Fruit fly (Drosophila melanogaster) whole organism, adult: ENCODE data around the gene Dlg5.

ENCODE experiments used
- CG11617 ChIP-seq: fragments of 200-800 bp; sonication (Bioruptor generic); optimal IDR thresholded peaks from 2 replicates; lab custom pipeline; 2017; ENCODE audit warnings: mild to moderate bottlenecking, missing biosample characterization, missing genetic modification reagents, missing genetic modification characterization
- CG12768 ChIP-seq: fragments of 200-800 bp; sonication (Bioruptor generic); optimal IDR thresholded peaks from 2 replicates; lab custom pipeline; 2017; ENCODE audit warnings: missing biosample characterization, missing genetic modification characterization, mild to moderate bottlenecking, moderate library complexity, missing genetic modification reagents
- CG14711 ChIP-seq: fragments of 200-800 bp; sonication (Bioruptor generic); optimal IDR thresholded peaks from 2 replicates; lab custom pipeline; 2018; ENCODE audit warnings: missing biosample characterization, mild to moderate bottlenecking, missing genetic modification characterization, moderate library complexity
- CG1620 ChIP-seq: fragments of 200-800 bp; sonication (Bioruptor generic); optimal IDR thresholded peaks from 2 replicates; lab custom pipeline; 2016; ENCODE audit warnings: missing biosample characterization, missing genetic modification characterization
- CG33017 ChIP-seq: fragments of 200-800 bp; sonication (Bioruptor generic); optimal IDR thresholded peaks from 2 replicates; lab custom pipeline; 2018; ENCODE audit warnings: missing biosample characterization, mild to moderate bottlenecking, missing genetic modification characterization, moderate library complexity
- CG5204 ChIP-seq: fragments of 200-800 bp; sonication (Bioruptor generic); optimal IDR thresholded peaks from 2 replicates; lab custom pipeline; 2016; ENCODE audit warnings: missing biosample characterization, missing genetic modification characterization
- CG7045 ChIP-seq: fragments of 200-800 bp; sonication (Bioruptor generic); optimal IDR thresholded peaks from 2 replicates; lab custom pipeline; 2017; ENCODE audit warnings: missing biosample characterization, mild to moderate bottlenecking, missing genetic modification characterization
- CG7101 ChIP-seq: fragments of 200-800 bp; sonication (Bioruptor generic); optimal IDR thresholded peaks from 2 replicates; lab custom pipeline; 2018; ENCODE audit warnings: missing biosample characterization, mild to moderate bottlenecking, missing genetic modification characterization, moderate library complexity
- Clk ChIP-seq: fragments of 200-800 bp; sonication (Bioruptor generic); optimal IDR thresholded peaks from 2 replicates; lab custom pipeline; 2017; ENCODE audit warnings: missing biosample characterization, missing genetic modification characterization
- Crg-1 ChIP-seq: fragments of 200-800 bp; sonication (Bioruptor generic); optimal IDR thresholded peaks from 2 replicates; lab custom pipeline; 2016; ENCODE audit warnings: missing biosample characterization, missing genetic modification characterization
- Hr96 ChIP-seq: fragments of 200-800 bp; sonication (Bioruptor generic); optimal IDR thresholded peaks from 2 replicates; lab custom pipeline; 2016; ENCODE audit warnings: missing biosample characterization, missing genetic modification characterization
- Mnt ChIP-seq: fragments of 200-800 bp; sonication (Bioruptor generic); optimal IDR thresholded peaks from 2 replicates; lab custom pipeline; 2016; ENCODE audit warnings: missing biosample characterization, mild to moderate bottlenecking, missing genetic modification characterization
- bab1 ChIP-seq: fragments of 200-800 bp; sonication (Bioruptor generic); optimal IDR thresholded peaks from 3 replicates; lab custom pipeline; 2019; ENCODE audit warnings: missing biosample characterization, mild to moderate bottlenecking, missing genetic modification characterization, moderate library complexity
- cic ChIP-seq: fragments of 200-800 bp; sonication (Bioruptor generic); optimal IDR thresholded peaks from 2 replicates; lab custom pipeline; 2017; ENCODE audit warnings: missing biosample characterization, mild to moderate bottlenecking, missing genetic modification characterization, moderate library complexity
- cnc ChIP-seq, 2 experiments: fragments of >200 bp; optimal IDR thresholded peaks; 2 replicates each; lab custom pipeline; 2017
- kay ChIP-seq: fragments of 200-800 bp; sonication (Bioruptor generic); peaks from one replicate; lab custom pipeline; 2016; ENCODE audit warnings: missing biosample characterization, missing genetic modification characterization, borderline replicate concordance
- ovo ChIP-seq: fragments of 200-800 bp; sonication (Bioruptor generic); optimal IDR thresholded peaks from 2 replicates; lab custom pipeline; 2016; ENCODE audit warnings: missing biosample characterization, missing genetic modification characterization
- pad ChIP-seq: fragments of 200-800 bp; sonication (Bioruptor generic); optimal IDR thresholded peaks from 3 replicates; lab custom pipeline; 2017; ENCODE audit warnings: missing biosample characterization, missing genetic modification characterization, mild to moderate bottlenecking, moderate library complexity, missing genetic modification reagents
- tj ChIP-seq: fragments of 200-800 bp; sonication (Bioruptor generic); optimal IDR thresholded peaks from 3 replicates; lab custom pipeline; 2017; ENCODE audit warnings: missing biosample characterization, mild to moderate bottlenecking, missing genetic modification characterization, moderate library complexity
- toe ChIP-seq: fragments of 200-800 bp; sonication (Bioruptor generic); optimal IDR thresholded peaks from 2 replicates; lab custom pipeline; 2016; ENCODE audit warnings: missing biosample characterization, missing genetic modification characterization

Gene Dlg5

dm6 chr2L:11502698-11503097, 14.2 kb downstream of the Dlg5 start:
- no peak for TF ChIP-seq kay (GFP tag; lab: Kevin White, UChicago)
- no peak for TF ChIP-seq tj (GFP tag; lab: Kevin White, UChicago)
- no peak for TF ChIP-seq CG7045 (GFP tag; lab: Kevin White, UChicago)
- no peak for TF ChIP-seq CG33017 (tag; lab: Kevin White, UChicago)
- TF ChIP-seq CG1620 (GFP tag; lab: Kevin White, UChicago): no peak
- TF ChIP-seq CG11617 (GFP tag; lab: Kevin White, UChicago): no peak
- no peak for TF ChIP-seq toe (GFP tag; lab: Kevin White, UChicago)
- no peak for TF ChIP-seq Mnt (GFP tag; lab: Kevin White, UChicago)
- TF ChIP-seq pad (GFP tag; lab: Kevin White, UChicago): no peak
- no peak for TF ChIP-seq CG12768
- no peak for TF ChIP-seq Clk (GFP tag; lab: Kevin White, UChicago)
- no peak for TF ChIP-seq cic
- TF ChIP-seq bab1 (GFP tag; lab: Kevin White, UChicago): no peak
- no peak for TF ChIP-seq CG14711 (tag; lab: Kevin White, UChicago)
- no peak for TF ChIP-seq Crg-1 (GFP tag; lab: Kevin White, UChicago)

DNA sequence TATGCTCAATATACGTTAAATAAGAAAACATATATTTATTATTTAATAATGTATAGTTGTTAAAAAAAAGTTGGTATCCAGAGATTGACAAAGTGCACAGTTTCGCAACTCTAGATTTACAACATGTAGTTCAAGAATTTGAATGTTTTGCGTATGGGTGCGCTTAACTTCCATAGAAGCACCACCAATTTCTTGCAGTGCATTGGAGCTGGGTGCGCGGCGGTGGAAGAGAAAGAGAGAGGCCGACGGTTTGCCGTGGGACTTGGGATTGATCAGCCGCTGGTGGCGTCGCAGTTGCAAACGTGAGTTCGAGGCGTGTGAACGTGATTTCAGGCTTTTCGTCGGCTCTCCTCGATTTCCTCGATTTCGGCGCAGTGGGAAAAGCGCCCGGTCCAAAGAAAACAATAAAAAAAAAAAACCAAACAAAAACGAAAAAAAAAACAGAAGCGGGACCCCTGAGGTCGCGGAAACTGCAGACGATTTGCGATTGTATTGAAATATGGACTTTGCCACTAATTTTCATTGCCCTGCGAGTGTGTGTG, 15.4 kb downstream of the Dlg5 start, which contains the start of gene spz4:
spz4 (plus strand) TSS at position 289 of the 542 bp plus-strand sequence.
- TF ChIP-seq Hr96: no peak
- TF ChIP-seq CG12768: no peak
- no peak for TF ChIP-seq Mnt (GFP tag; lab: Kevin White, UChicago)
- TF ChIP-seq Crg-1 (GFP tag; lab: Kevin White, UChicago): no peak
- TF ChIP-seq cnc (optimal IDR thresholded peaks at IDR 0.05; lab: Kevin White, UChicago): no peak
- TF ChIP-seq pad (GFP tag; lab: Kevin White, UChicago): no peak
- no peak for TF ChIP-seq CG11617 (GFP tag; lab: Kevin White, UChicago)
- no peak for TF ChIP-seq CG5204 (GFP tag; lab: Kevin White, UChicago)
- TF ChIP-seq cic: no peak
- no peak for TF ChIP-seq CG7101 (tag; lab: Kevin White, UChicago)
- no peak for TF ChIP-seq CG7045 (GFP tag; lab: Kevin White, UChicago)
- TF ChIP-seq tj (GFP tag; lab: Kevin White, UChicago): no peak
- no peak for TF ChIP-seq bab1 (GFP tag; lab: Kevin White, UChicago)
- no peak for TF ChIP-seq ovo
- TF ChIP-seq toe (GFP tag; lab: Kevin White, UChicago): no peak
- no peak for TF ChIP-seq CG14711 (tag; lab: Kevin White, UChicago)
- TF ChIP-seq Clk (GFP tag; lab: Kevin White, UChicago): no peak
- no peak for TF ChIP-seq kay (GFP tag; lab: Kevin White, UChicago)

DNA sequence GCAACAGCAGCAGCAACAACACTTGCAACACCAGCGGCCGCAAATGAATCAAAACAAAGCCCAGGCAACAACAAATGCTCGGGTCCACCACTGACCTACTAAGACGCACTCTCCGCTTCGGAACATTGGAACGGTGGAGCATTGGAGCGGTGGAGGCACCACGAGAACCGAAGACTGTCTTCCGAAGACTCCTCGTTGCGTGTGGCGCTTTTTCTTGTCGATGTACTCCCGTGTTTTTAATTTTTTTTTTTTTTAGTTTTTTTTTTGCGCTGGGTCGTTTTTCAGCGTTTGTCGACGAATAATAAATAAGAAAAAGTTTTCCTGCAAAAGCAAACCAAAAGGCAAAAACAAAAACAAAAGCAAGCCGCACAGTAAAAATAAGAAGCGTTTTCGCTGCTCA, 16.2 kb downstream of the Dlg5 start:
- TF ChIP-seq Mnt (GFP tag; lab: Kevin White, UChicago) (no peak), tj (GFP tag; lab: Kevin White, UChicago) (no peak), CG11617 (GFP tag; lab: Kevin White, UChicago) (no peak), Crg-1 (GFP tag; lab: Kevin White, UChicago) (no peak), toe (GFP tag; lab: Kevin White, UChicago) (no peak), CG1620 (GFP tag; lab: Kevin White, UChicago) (no peak), CG14711 (tag; lab: Kevin White, UChicago) (no peak), CG7101 (tag; lab: Kevin White, UChicago) (no peak)

DNA sequence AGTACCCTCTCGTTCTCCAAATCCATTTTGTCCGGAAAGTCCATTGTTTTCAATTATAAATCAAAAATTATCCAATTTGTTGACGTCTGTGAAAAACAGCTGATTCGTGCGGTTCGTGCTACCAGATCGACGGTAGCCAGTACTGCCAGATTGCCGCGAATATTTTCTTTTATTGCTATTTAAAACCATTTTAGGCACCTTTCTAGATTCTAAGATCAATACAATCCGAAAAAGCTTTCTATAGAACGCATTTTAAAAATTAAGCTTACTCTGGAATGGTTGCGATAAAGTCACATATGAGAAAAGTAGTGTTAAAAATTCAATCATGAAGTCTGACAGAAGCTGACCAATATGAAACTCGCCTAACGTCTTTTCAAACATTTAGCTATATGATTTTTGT, 18.0 kb downstream of the Dlg5 start, which contains the start of gene Cog8:
Cog8 (minus strand) TSS at position 110 of the 400 bp plus-strand sequence.
- peak; percentile 22 for TF ChIP-seq CG7101 (tag; lab: Kevin White, UChicago)
- TF ChIP-seq CG11617 (GFP tag; lab: Kevin White, UChicago): no peak
- TF ChIP-seq CG1620 (GFP tag; lab: Kevin White, UChicago): peak; percentile 39
- no peak for TF ChIP-seq pad (GFP tag; lab: Kevin White, UChicago)
- TF ChIP-seq cnc (optimal IDR thresholded peaks at IDR 0.05; lab: Kevin White, UChicago): no peak
- TF ChIP-seq CG7045 (GFP tag; lab: Kevin White, UChicago): no peak
- peak; percentile 4 for TF ChIP-seq Mnt (GFP tag; lab: Kevin White, UChicago)
- peak; percentile 27 for TF ChIP-seq toe (GFP tag; lab: Kevin White, UChicago)
- TF ChIP-seq Crg-1 (GFP tag; lab: Kevin White, UChicago): peak; percentile 63
- peak; percentile 34 for TF ChIP-seq CG5204 (GFP tag; lab: Kevin White, UChicago)
- TF ChIP-seq bab1 (GFP tag; lab: Kevin White, UChicago): peak; percentile 27
- TF ChIP-seq CG14711 (tag; lab: Kevin White, UChicago): peak; percentile 22
- TF ChIP-seq cic: no peak
- TF ChIP-seq ovo: no peak

DNA sequence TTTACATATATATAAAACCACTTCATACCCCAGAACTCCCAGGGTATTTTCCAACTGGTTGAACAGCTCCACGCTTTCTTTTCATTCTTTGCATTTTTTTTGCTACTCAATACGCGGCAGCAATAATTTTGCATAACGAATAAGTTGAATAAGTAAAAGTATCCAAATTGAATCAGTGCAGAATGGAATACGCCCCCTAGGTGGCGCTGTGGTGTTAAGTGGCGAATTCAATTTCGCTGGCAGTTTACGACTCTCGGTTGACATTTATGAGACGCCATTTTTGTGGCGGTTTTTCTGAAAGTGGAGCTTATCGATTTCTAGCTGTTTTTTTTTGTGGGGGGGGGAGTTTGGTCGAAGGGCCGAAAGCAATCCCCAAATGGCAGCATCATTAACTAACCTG, 22.9 kb downstream of the Dlg5 start:
- TF ChIP-seq CG5204 (GFP tag; lab: Kevin White, UChicago) (no peak), cic (no peak), CG1620 (GFP tag; lab: Kevin White, UChicago) (no peak), pad (GFP tag; lab: Kevin White, UChicago) (no peak), tj (GFP tag; lab: Kevin White, UChicago) (no peak), bab1 (GFP tag; lab: Kevin White, UChicago) (no peak), Clk (GFP tag; lab: Kevin White, UChicago) (no peak), Mnt (GFP tag; lab: Kevin White, UChicago) (no peak), CG11617 (GFP tag; lab: Kevin White, UChicago) (no peak), cnc (optimal IDR thresholded peaks at IDR 0.05; lab: Kevin White, UChicago) (no peak), toe (GFP tag; lab: Kevin White, UChicago) (no peak), ovo (no peak), Hr96 (no peak), kay (GFP tag; lab: Kevin White, UChicago) (no peak), CG33017 (tag; lab: Kevin White, UChicago) (no peak), CG7101 (tag; lab: Kevin White, UChicago) (no peak), CG7045 (GFP tag; lab: Kevin White, UChicago) (no peak)
